Worm (Caenorhabditis elegans): ENCODE results near the gene K08F9.1.

DNA sequence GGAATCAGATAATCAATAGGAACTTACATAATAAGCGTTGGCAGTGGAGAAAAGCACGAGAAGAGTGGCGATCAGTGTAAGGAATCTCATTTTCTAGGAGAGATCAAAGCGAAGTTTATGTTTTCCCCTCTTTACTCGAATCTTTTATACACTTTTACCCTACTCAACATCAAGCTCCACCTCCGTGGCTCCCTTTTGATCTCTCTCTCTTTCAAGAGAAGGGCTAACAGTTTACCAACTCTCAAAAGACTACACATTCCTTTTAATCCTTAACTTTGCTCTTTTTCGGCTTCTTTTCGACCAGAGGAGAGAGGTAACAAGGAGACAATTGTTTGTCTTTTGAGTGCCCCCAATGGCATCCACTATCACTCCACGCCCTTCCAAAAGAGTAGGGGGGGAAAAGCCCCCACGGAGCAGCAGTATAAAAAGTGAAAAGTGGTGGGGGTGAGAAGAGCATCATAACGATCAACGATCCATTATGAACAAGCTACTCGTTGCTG, 55.9 kb downstream of the K08F9.1 start, which contains the start of the genes C01G10.15 and C01G10.6:
- TF ChIP-seq akir-1 (GFP tag; optimal IDR thresholded peaks at IDR 0.05), result no peak
- no peak for TF ChIP-seq sdz-38 (tag; optimal IDR thresholded peaks at IDR 0.05)
- no peak for TF ChIP-seq athp-1 (tag; optimal IDR thresholded peaks at IDR 0.05)
- no peak for TF ChIP-seq mxl-1 (tag; optimal IDR thresholded peaks at IDR 0.05)
- TF ChIP-seq him-1 (tag; optimal IDR thresholded peaks at IDR 0.05), result no peak
- TF ChIP-seq hmg-20 (GFP tag; IDR thresholded peaks at IDR 0.05), result no peak
- TF ChIP-seq madf-8 (GFP tag; conservative IDR thresholded peaks at IDR 0.05), result no peak
- no peak for TF ChIP-seq xnd-1 (tag; optimal IDR thresholded peaks at IDR 0.05)
- TF ChIP-seq ceh-27 (GFP tag; optimal IDR thresholded peaks at IDR 0.05), result no peak
- TF ChIP-seq mcd-1 (GFP tag; IDR thresholded peaks at IDR 0.05), result no peak
- TF ChIP-seq C06A6.2 (GFP tag; conservative IDR thresholded peaks at IDR 0.05), result no peak
- TF ChIP-seq pha-4 (tag; optimal IDR thresholded peaks at IDR 0.05), result no peak
